Worm (Caenorhabditis elegans) whole organism, mixed stage, embryonic: ENCODE results near the gene fbxb-33.

Experiments used
- elt-3 ChIP-seq: fragments of 150-350 bp; optimal IDR thresholded peaks from 2 replicates; lab custom pipeline; 2014; ENCODE audit warnings: missing biosample characterization, missing genetic modification characterization
- hlh-1 ChIP-seq: fragments of 150-350 bp; optimal IDR thresholded peaks from 2 replicates; lab custom pipeline; 2014; ENCODE audit warnings: missing biosample characterization, missing genetic modification reagents, missing genetic modification characterization
- sem-2 ChIP-seq: fragments of 200-800 bp; sonication (Bioruptor generic); optimal IDR thresholded peaks from 2 replicates; lab custom pipeline; 2018; ENCODE audit warnings: mild to moderate bottlenecking, missing genetic modification characterization, missing compliant biosample characterization
- sptf-1 ChIP-seq: sonication (generic microtip); optimal IDR thresholded peaks from 2 replicates; lab custom pipeline; 2017; ENCODE audit warnings: mild to moderate bottlenecking, missing genetic modification characterization, moderate library complexity, missing compliant biosample characterization
- unc-120 ChIP-seq: sonication (generic microtip); optimal IDR thresholded peaks from 2 replicates; lab custom pipeline; 2017; ENCODE audit warnings: missing genetic modification characterization, missing compliant biosample characterization; ENCODE audit not compliant: poor library complexity, severe bottlenecking

ce11 chrII:3622014-3622413 is 25.2 kb upstream of the fbxb-33 start, which contains the start of gene M151.7:
- TF ChIP-seq elt-3 (tag; lab: Kevin White, UChicago) (no peak), unc-120 (no peak), hlh-1 (no peak), sptf-1 (no peak), sem-2 (GFP tag; lab: Kevin White, UChicago) (no peak)
